Fruit fly (Drosophila melanogaster): Measurements from ENCODE around the gene CG17738.

- no peak for TF ChIP-seq Dll (optimal IDR thresholded peaks at IDR 0.05)
- no peak for TF ChIP-seq pan (optimal IDR thresholded peaks at IDR 0.05)
- TF ChIP-seq usp (GFP tag; optimal IDR thresholded peaks at IDR 0.05) = no peak
These were observed 18.1 kb upstream of the CG17738 start for dm6 chr3R:12252457-12253065.

Measured in whole organism.